Worm (Caenorhabditis elegans): ENCODE measurements around the gene scl-9.

ce11 chrIV:13082836-13083763 is 36.2 kb downstream of the scl-9 start:
- TF ChIP-seq B0310.2 (tag; optimal IDR thresholded peaks at IDR 0.05), result no peak
- no peak for TF ChIP-seq aly-1 (tag; optimal IDR thresholded peaks at IDR 0.05)
- no peak for TF ChIP-seq tra-4 (tag; optimal IDR thresholded peaks at IDR 0.05)
- no peak for TF ChIP-seq ama-1 (optimal IDR thresholded peaks at IDR 0.05)

Data from whole organism, early embryonic.